Fruit fly (Drosophila melanogaster): ENCODE measurements around the gene CG5114.

DNA sequence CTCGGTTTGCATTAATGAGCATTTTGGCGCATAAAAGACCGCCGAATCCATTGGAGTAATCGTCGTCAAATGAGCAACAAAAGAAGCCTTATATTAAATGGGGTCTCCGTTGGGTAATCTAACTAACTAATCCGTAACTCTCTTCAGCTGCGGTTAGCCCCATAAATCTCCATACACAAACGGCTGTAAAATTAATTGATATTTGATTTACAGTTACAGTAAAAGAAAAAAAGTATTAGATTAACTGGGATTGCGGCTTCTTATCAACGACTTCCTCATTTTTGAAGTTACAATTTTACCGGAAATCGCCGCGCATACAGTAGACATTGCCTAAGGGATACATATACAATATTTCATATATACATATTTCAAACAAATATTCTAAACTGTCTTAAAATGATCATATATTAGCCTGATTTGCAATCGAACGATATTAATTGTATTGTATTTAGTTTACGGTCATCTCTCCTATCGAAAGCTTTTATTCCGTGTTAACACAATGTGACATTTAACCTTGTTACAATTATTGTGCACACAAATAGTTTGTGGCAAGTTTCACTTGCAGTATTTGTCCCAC, 3.8 kb downstream of the CG5114 start:
- TF ChIP-seq CG32121 (GFP tag; IDR thresholded peaks at IDR 0.05) (no peak), CG9948 (tag; optimal IDR thresholded peaks at IDR 0.05) (no peak)
